Worm (Caenorhabditis elegans): ENCODE results near the gene srb-17.

ce11 chrIV:10420440-10420839, 36.6 kb downstream of the srb-17 start:
- no peak for TF ChIP-seq T22C8.4 (GFP tag; IDR thresholded peaks at IDR 0.05)
- no peak for TF ChIP-seq cog-1 (tag; optimal IDR thresholded peaks at IDR 0.05)
- TF ChIP-seq tab-1 (GFP tag; IDR thresholded peaks at IDR 0.05) = no peak
- no peak for TF ChIP-seq flt-1 (GFP tag; IDR thresholded peaks at IDR 0.05)
- no peak for TF ChIP-seq klf-2 (GFP tag; conservative IDR thresholded peaks at IDR 0.05)
